Fruit fly (Drosophila melanogaster) whole organism, embryonic: Measurements from ENCODE around the gene wfs1.

Experiments
- Atf3 ChIP-seq: fragments of 200-800 bp; sonication (Bioruptor generic); optimal IDR thresholded peaks from 3 replicates; lab custom pipeline; 2016; ENCODE audit warnings: missing biosample characterization, missing genetic modification characterization
- Awh ChIP-seq: fragments of 200-800 bp; sonication (Bioruptor generic); IDR thresholded peaks from 2 replicates; pipeline ENCODE4, ENCODE4 v1.3.6; 2022; ENCODE audit warnings: missing biosample characterization, missing genetic modification characterization
- CG10147 ChIP-seq: fragments of 200-800 bp; sonication (Bioruptor generic); optimal IDR thresholded peaks from 2 replicates; lab custom pipeline; 2019; ENCODE audit warnings: missing biosample characterization, mild to moderate bottlenecking, missing genetic modification characterization, moderate library complexity
- CG1024 ChIP-seq: fragments of 200-800 bp; sonication (Bioruptor generic); IDR thresholded peaks from 2 replicates; pipeline ENCODE4 v1.3.6; 2022; ENCODE audit warnings: missing biosample characterization, missing genetic modification characterization
- CG10543 ChIP-seq: fragments of 200-800 bp; sonication (Bioruptor generic); optimal IDR thresholded peaks from 3 replicates; lab custom pipeline; 2017; ENCODE audit warnings: missing biosample characterization, mild to moderate bottlenecking, missing genetic modification characterization, moderate library complexity
- CG11560 ChIP-seq: fragments of 200-800 bp; sonication (Bioruptor generic); IDR thresholded peaks from 3 replicates; pipeline ENCODE4 v1.3.6; 2022; ENCODE audit warnings: missing biosample characterization, missing genetic modification characterization
- CG11695 ChIP-seq: fragments of 200-800 bp; sonication (Bioruptor generic); IDR thresholded peaks from 3 replicates; pipeline ENCODE4 v1.3.6; 2022; ENCODE audit warnings: missing biosample characterization, missing genetic modification characterization
- CG13296 ChIP-seq: fragments of 200-800 bp; sonication (Bioruptor generic); optimal IDR thresholded peaks from 3 replicates; lab custom pipeline; 2018; ENCODE audit warnings: missing biosample characterization, mild to moderate bottlenecking, missing genetic modification characterization
- CG15696 ChIP-seq: fragments of 200-800 bp; sonication (Bioruptor generic); optimal IDR thresholded peaks from 2 replicates; lab custom pipeline; 2019; ENCODE audit warnings: missing biosample characterization, mild to moderate bottlenecking, missing genetic modification characterization, moderate library complexity
- CG17361 ChIP-seq: fragments of 200-800 bp; sonication (Bioruptor generic); IDR thresholded peaks from 3 replicates; pipeline ENCODE4 v1.3.6; 2022; ENCODE audit warnings: missing biosample characterization, missing genetic modification characterization
- CG2199 ChIP-seq: fragments of 200-800 bp; sonication (Bioruptor generic); IDR thresholded peaks from 3 replicates; pipeline ENCODE4 v1.3.6; 2022; ENCODE audit warnings: missing biosample characterization, missing genetic modification characterization
- CG2712 ChIP-seq: fragments of 200-800 bp; optimal IDR thresholded peaks from 3 replicates; lab custom pipeline; 2019; ENCODE audit warnings: missing biosample characterization, mild to moderate bottlenecking, missing genetic modification characterization, moderate library complexity
- CG2875 ChIP-seq: fragments of 200-800 bp; sonication (Bioruptor generic); optimal IDR thresholded peaks from 2 replicates; lab custom pipeline; 2017; ENCODE audit warnings: missing biosample characterization, mild to moderate bottlenecking, missing genetic modification characterization, missing genetic modification reagents
- CG4424 ChIP-seq: fragments of 200-800 bp; sonication (Bioruptor generic); optimal IDR thresholded peaks from 3 replicates; lab custom pipeline; 2016; ENCODE audit warnings: missing biosample characterization, missing genetic modification characterization
- CG6683 ChIP-seq: fragments of 200-800 bp; sonication (Bioruptor generic); optimal IDR thresholded peaks from 2 replicates; lab custom pipeline; 2017; ENCODE audit warnings: missing biosample characterization, mild to moderate bottlenecking, missing genetic modification characterization, missing genetic modification reagents
- CG6791 ChIP-seq: fragments of 200-800 bp; sonication (Bioruptor generic); IDR thresholded peaks from 3 replicates; pipeline ENCODE4 v1.3.6; 2022; ENCODE audit warnings: missing biosample characterization, missing genetic modification characterization; ENCODE audit not compliant: partially characterized antibody
- Dfd ChIP-seq, 2 experiments: fragments of >200 bp; optimal IDR thresholded peaks; 2 replicates each; lab custom pipeline; 2017; ENCODE audit warnings: missing biosample characterization in 2 of 2, missing genetic modification characterization in 2 of 2
- E2f1 ChIP-seq: fragments of 200-800 bp; sonication (Bioruptor generic); IDR thresholded peaks from 2 replicates; pipeline ENCODE4 v1.3.6; 2022; ENCODE audit warnings: missing biosample characterization, missing genetic modification characterization
- H15 ChIP-seq: fragments of 200-800 bp; sonication (Bioruptor generic); IDR thresholded peaks from 3 replicates; pipeline ENCODE4 v1.3.6; 2022; ENCODE audit warnings: missing biosample characterization, missing genetic modification characterization
- HHEX ChIP-seq: fragments of 200-800 bp; sonication (Bioruptor generic); optimal IDR thresholded peaks from 3 replicates; lab custom pipeline; 2017; ENCODE audit warnings: missing biosample characterization, mild to moderate bottlenecking, missing genetic modification characterization, missing genetic modification reagents
- Kr ChIP-seq: fragments of 200-800 bp; sonication (Bioruptor generic); optimal IDR thresholded peaks from 2 replicates; lab custom pipeline; 2017; ENCODE audit warnings: missing biosample characterization, mild to moderate bottlenecking, missing genetic modification characterization
- Lpt ChIP-seq: fragments of >200 bp; optimal IDR thresholded peaks from 2 replicates; lab custom pipeline; 2018; ENCODE audit warnings: missing biosample characterization, missing genetic modification characterization
- Neu2 ChIP-seq: fragments of 200-800 bp; sonication (Bioruptor generic); optimal IDR thresholded peaks from 3 replicates; lab custom pipeline; 2016; ENCODE audit warnings: missing biosample characterization, missing genetic modification characterization, borderline replicate concordance
- Nf-YC ChIP-seq: fragments of 200-800 bp; optimal IDR thresholded peaks from 3 replicates; lab custom pipeline; 2019; ENCODE audit warnings: missing biosample characterization, mild to moderate bottlenecking, missing genetic modification characterization, moderate library complexity
- Poxn ChIP-seq: fragments of 200-800 bp; sonication (Bioruptor generic); IDR thresholded peaks from 2 replicates; pipeline ENCODE4 v1.3.6; 2022; ENCODE audit warnings: missing biosample characterization, missing genetic modification characterization
- Side ChIP-seq: fragments of 200-800 bp; sonication (Bioruptor generic); optimal IDR thresholded peaks from 2 replicates; lab custom pipeline; 2016; ENCODE audit warnings: missing biosample characterization, missing genetic modification characterization
- amos ChIP-seq: fragments of 200-800 bp; sonication (Bioruptor generic); IDR thresholded peaks from 2 replicates; pipeline ENCODE4 v1.3.6; 2022; ENCODE audit warnings: missing biosample characterization, missing genetic modification characterization; ENCODE audit not compliant: partially characterized antibody
- bcd ChIP-seq: fragments of 200-800 bp; sonication (Bioruptor generic); optimal IDR thresholded peaks from 2 replicates; lab custom pipeline; 2017; ENCODE audit warnings: missing biosample characterization, mild to moderate bottlenecking, missing genetic modification characterization
- bigmax ChIP-seq: fragments of 200-800 bp; sonication (Bioruptor generic); optimal IDR thresholded peaks from 2 replicates; lab custom pipeline; 2018; ENCODE audit warnings: missing biosample characterization, mild to moderate bottlenecking, missing genetic modification characterization
- croc ChIP-seq: fragments of 200-800 bp; sonication (Bioruptor generic); conservative IDR thresholded peaks from 3 replicates; pipeline ENCODE4 v1.3.6; 2022; ENCODE audit warnings: missing biosample characterization, missing genetic modification characterization
- crol ChIP-seq: fragments of 200-800 bp; sonication (Bioruptor generic); IDR thresholded peaks from 2 replicates; pipeline ENCODE4 v1.3.6; 2022; ENCODE audit warnings: missing biosample characterization, missing genetic modification characterization
- cwo ChIP-seq: fragments of 200-800 bp; sonication (Bioruptor generic); optimal IDR thresholded peaks from 3 replicates; lab custom pipeline; 2017; ENCODE audit warnings: missing biosample characterization, missing genetic modification characterization, mild to moderate bottlenecking, moderate library complexity, missing genetic modification reagents
- dati ChIP-seq: fragments of 200-800 bp; sonication (Bioruptor generic); IDR thresholded peaks from 2 replicates; pipeline ENCODE4 v1.3.6; 2022; ENCODE audit warnings: missing biosample characterization, missing genetic modification characterization
- disco-r ChIP-seq: fragments of 200-800 bp; sonication (Bioruptor generic); optimal IDR thresholded peaks from 2 replicates; lab custom pipeline; 2016; ENCODE audit warnings: missing biosample characterization, missing genetic modification characterization
- dmrt99B ChIP-seq: fragments of 200-800 bp; sonication (Bioruptor generic); optimal IDR thresholded peaks from 2 replicates; lab custom pipeline; 2018; ENCODE audit warnings: missing biosample characterization, mild to moderate bottlenecking, missing genetic modification characterization, moderate library complexity
- exex ChIP-seq: fragments of 200-800 bp; sonication (Bioruptor generic); optimal IDR thresholded peaks from 4 replicates; lab custom pipeline; 2018; ENCODE audit warnings: missing biosample characterization, mild to moderate bottlenecking, missing genetic modification characterization, moderate library complexity
- fd102C ChIP-seq: fragments of 200-800 bp; sonication (Bioruptor generic); optimal IDR thresholded peaks from 2 replicates; lab custom pipeline; 2018; ENCODE audit warnings: missing biosample characterization, mild to moderate bottlenecking, missing genetic modification characterization, moderate library complexity
- grn ChIP-seq: fragments of 200-800 bp; sonication (Bioruptor generic); optimal IDR thresholded peaks from 3 replicates; lab custom pipeline; 2017; ENCODE audit warnings: missing biosample characterization, missing genetic modification characterization
- insv ChIP-seq, 2 experiments: fragments of 200-800 bp; sonication (Bioruptor generic); optimal IDR thresholded peaks; 3 replicates each; lab custom pipeline; 2016 to 2018; ENCODE audit warnings: missing biosample characterization in 2 of 2, missing genetic modification characterization in 2 of 2
- oc ChIP-seq: fragments of 200-800 bp; sonication (Bioruptor generic); optimal IDR thresholded peaks from 2 replicates; lab custom pipeline; 2018; ENCODE audit warnings: missing biosample characterization, mild to moderate bottlenecking, missing genetic modification characterization, moderate library complexity
- pho ChIP-seq: fragments of 200-800 bp; sonication (Bioruptor generic); optimal IDR thresholded peaks from 2 replicates; lab custom pipeline; 2016; ENCODE audit warnings: missing biosample characterization, missing genetic modification characterization
- pnt ChIP-seq: fragments of 200-800 bp; sonication (Bioruptor generic); optimal IDR thresholded peaks from 3 replicates; lab custom pipeline; 2016; ENCODE audit warnings: missing biosample characterization, missing genetic modification characterization
- pros ChIP-seq: fragments of 200-800 bp; sonication (Bioruptor generic); optimal IDR thresholded peaks from 3 replicates; lab custom pipeline; 2019; ENCODE audit warnings: missing biosample characterization, mild to moderate bottlenecking, missing genetic modification characterization, moderate library complexity
- psq ChIP-seq: fragments of 200-800 bp; sonication (Bioruptor generic); optimal IDR thresholded peaks from 2 replicates; lab custom pipeline; 2017; ENCODE audit warnings: missing biosample characterization, missing genetic modification characterization
- row ChIP-seq: fragments of 200-800 bp; sonication (Bioruptor generic); IDR thresholded peaks from 3 replicates; pipeline ENCODE4 v1.3.6; 2022; ENCODE audit warnings: missing biosample characterization, missing genetic modification characterization
- sens ChIP-seq: fragments of 200-800 bp; sonication (Bioruptor generic); peaks from one replicate; lab custom pipeline; 2016; ENCODE audit warnings: missing biosample characterization, missing genetic modification characterization
- slbo ChIP-seq: fragments of 200-800 bp; sonication (Bioruptor generic); IDR thresholded peaks from 2 replicates; pipeline ENCODE4 v1.3.6; 2022; ENCODE audit warnings: missing biosample characterization, missing genetic modification characterization
- sqz ChIP-seq: fragments of 200-800 bp; sonication (Bioruptor generic); optimal IDR thresholded peaks from 3 replicates; lab custom pipeline; 2018; ENCODE audit warnings: missing biosample characterization, mild to moderate bottlenecking, missing genetic modification characterization
- sr ChIP-seq: fragments of 200-800 bp; sonication (Bioruptor generic); IDR thresholded peaks from 3 replicates; pipeline ENCODE4 v1.3.6; 2022; ENCODE audit warnings: missing biosample characterization, missing genetic modification characterization
- tup ChIP-seq: fragments of 200-800 bp; sonication (Bioruptor generic); optimal IDR thresholded peaks from 2 replicates; lab custom pipeline; 2016; ENCODE audit warnings: missing biosample characterization, mild to moderate bottlenecking, missing genetic modification characterization, moderate library complexity
- zfh2 ChIP-seq: fragments of 200-800 bp; sonication (Bioruptor generic); optimal IDR thresholded peaks from 2 replicates; lab custom pipeline; 2016; ENCODE audit warnings: missing biosample characterization, missing genetic modification characterization

Gene wfs1

dm6 chr3R:22684948-22685253, 5.3 kb downstream of the wfs1 start:
- TF ChIP-seq CG10147 (GFP tag; lab: Kevin White, UChicago) (no peak), bigmax (no peak), tup (GFP tag; lab: Kevin White, UChicago) (no peak), sqz (no peak), CG2712 (tag; lab: Kevin White, UChicago) (no peak), CG2199 (GFP tag; lab: Robert Waterston, UW) (no peak), exex (tag; lab: Kevin White, UChicago) (peak; percentile 46), CG2875 (GFP tag; lab: Kevin White, UChicago) (no peak), insv (GFP tag; optimal IDR thresholded peaks at IDR 0.05; lab: Kevin White, UChicago) (no peak), CG17361 (no peak), Neu2 (GFP tag; lab: Kevin White, UChicago) (no peak), disco-r (no peak), E2f1 (GFP tag; lab: Robert Waterston, UW) (no peak), sens (GFP tag; lab: Kevin White, UChicago) (peak; percentile 72), bcd (GFP tag; lab: Kevin White, UChicago) (no peak), Poxn (GFP tag; lab: Robert Waterston, UW) (no peak), pho (GFP tag; lab: Kevin White, UChicago) (no peak), amos (GFP tag; lab: Robert Waterston, UW) (no peak), Atf3 (GFP tag; lab: Kevin White, UChicago) (no peak), cwo (GFP tag; lab: Kevin White, UChicago) (peak; percentile 82), CG6791 (GFP tag; lab: Robert Waterston, UW) (no peak), sr (GFP tag; lab: Robert Waterston, UW) (no peak), Side (no peak), CG11560 (no peak), HHEX (GFP tag; lab: Kevin White, UChicago) (no peak), CG11695 (0 out of 3 replicates have a peak, but pooled peaks have one; percentile 14), CG1024 (GFP tag; lab: Robert Waterston, UW) (no peak), CG4424 (GFP tag; lab: Kevin White, UChicago) (no peak), crol (no peak), CG13296 (GFP tag; lab: Kevin White, UChicago) (no peak), dmrt99B (tag; lab: Kevin White, UChicago) (no peak), Awh (0 out of 2 replicates have a peak, but pooled peaks have one; percentile 7), psq (GFP tag; lab: Kevin White, UChicago) (no peak), grn (no peak)
- TF ChIP-seq, all 482 proteins: peak for 5

dm6 chr3R:22684044-22684947, 5.9 kb downstream of the wfs1 start:
- TF ChIP-seq pros = no peak
- TF ChIP-seq Kr (GFP tag; lab: Kevin White, UChicago) = no peak
- TF ChIP-seq row (GFP tag; lab: Robert Waterston, UW) = no peak
- no peak for TF ChIP-seq pnt (GFP tag; lab: Kevin White, UChicago)
- TF ChIP-seq CG6683 = no peak
- TF ChIP-seq H15 (GFP tag; lab: Robert Waterston, UW) = no peak
- TF ChIP-seq croc (GFP tag; lab: Robert Waterston, UW) = no peak
- no peak for TF ChIP-seq Lpt
- no peak for TF ChIP-seq Nf-YC (tag; lab: Kevin White, UChicago)
- no peak for TF ChIP-seq zfh2 (GFP tag; lab: Kevin White, UChicago)
- no peak for TF ChIP-seq slbo (GFP tag; lab: Robert Waterston, UW)
- no peak for TF ChIP-seq CG11560
- no peak for TF ChIP-seq oc (tag; lab: Kevin White, UChicago)
- TF ChIP-seq dati (GFP tag; lab: Robert Waterston, UW) = no peak
- TF ChIP-seq fd102C (GFP tag; lab: Kevin White, UChicago) = no peak
- TF ChIP-seq CG10543 = peak; percentile 30
- TF ChIP-seq Dfd (GFP tag; optimal IDR thresholded peaks at IDR 0.05; lab: Kevin White, UChicago) = no peak
- no peak for TF ChIP-seq CG15696
